Fruit fly (Drosophila melanogaster): Measurements from ENCODE around the gene Nup133.
A peak's percentile ranks its signal among the peaks of the same experiment; 100 is the strongest.

Gene Nup133

DNA sequence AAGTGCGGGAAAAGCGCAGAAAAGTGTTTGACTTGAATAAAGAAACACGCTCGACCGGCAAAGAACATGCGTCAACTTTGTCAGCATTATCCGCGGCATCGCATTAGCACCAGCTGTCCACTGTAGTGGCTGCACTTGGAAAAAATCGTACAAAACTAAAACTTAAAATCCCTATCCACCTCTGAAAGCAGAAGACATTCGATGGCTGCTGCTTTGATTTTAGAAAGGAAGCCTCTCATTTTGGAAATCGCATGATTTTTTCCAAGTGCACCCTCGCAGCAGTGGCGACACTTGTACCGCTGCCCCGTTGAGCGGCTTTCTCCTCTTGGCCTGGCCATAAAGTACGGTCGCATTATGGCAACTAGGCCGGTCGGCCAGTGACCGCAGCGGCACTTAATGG, 26.1 kb upstream of the Nup133 start (continued):
- TF ChIP-seq CG18599 (GFP tag; optimal IDR thresholded peaks at IDR 0.05) (peak; percentile 47), CG3407 (GFP tag; optimal IDR thresholded peaks at IDR 0.05) (no peak), CrebB (tag; optimal IDR thresholded peaks at IDR 0.05) (no peak), CG10267 (tag; optimal IDR thresholded peaks at IDR 0.05) (no peak), Opbp (GFP tag; IDR thresholded peaks at IDR 0.05; ENCODE audit: partially characterized antibody) (no peak), Side (GFP tag; optimal IDR thresholded peaks at IDR 0.05) (peak; percentile 15), kni (GFP tag; optimal IDR thresholded peaks at IDR 0.05) (no peak), ssp (GFP tag; IDR thresholded peaks at IDR 0.05) (peak; percentile 53), onecut (GFP tag; IDR thresholded peaks at IDR 0.05) (peak; percentile 26; the same call in 1 of the 2 replicates), seq (GFP tag; IDR thresholded peaks at IDR 0.05) (0 out of 2 replicates have a peak, but pooled peaks have one; percentile 44), Asciz (GFP tag; optimal IDR thresholded peaks at IDR 0.05) (no peak), peb (GFP tag; IDR thresholded peaks at IDR 0.05) (no peak), CG7839 (tag; optimal IDR thresholded peaks at IDR 0.05) (peak; percentile 54), pita (GFP tag; optimal IDR thresholded peaks at IDR 0.05) (no peak), dan (GFP tag; IDR thresholded peaks at IDR 0.05) (no peak), disco-r (GFP tag; optimal IDR thresholded peaks at IDR 0.05) (no peak), CG3163 (GFP tag; optimal IDR thresholded peaks at IDR 0.05) (no peak), CG9609 (GFP tag; optimal IDR thresholded peaks at IDR 0.05) (no peak), lmd (GFP tag; IDR thresholded peaks at IDR 0.05) (peak; percentile 55), dmrt99B (tag; optimal IDR thresholded peaks at IDR 0.05) (peak; percentile 54), bbx (GFP tag; IDR thresholded peaks at IDR 0.05; ENCODE audit: partially characterized antibody) (no peak), H15 (GFP tag; IDR thresholded peaks at IDR 0.05) (0 out of 3 replicates have a peak, but pooled peaks have one; percentile 38), mld (GFP tag; IDR thresholded peaks at IDR 0.05; ENCODE audit: partially characterized antibody) (no peak), salm (tag; optimal IDR thresholded peaks at IDR 0.05) (no peak), zen (tag; optimal IDR thresholded peaks at IDR 0.05) (no peak), CG2875 (GFP tag; optimal IDR thresholded peaks at IDR 0.05) (peak; percentile 39), CG8944 (GFP tag; optimal IDR thresholded peaks at IDR 0.05) (no peak), CG12391 (tag; optimal IDR thresholded peaks at IDR 0.05) (peak; percentile 51), CG9215 (GFP tag; IDR thresholded peaks at IDR 0.05) (no peak), CG7928 (GFP tag; optimal IDR thresholded peaks at IDR 0.05) (no peak), CG2129 (GFP tag; IDR thresholded peaks at IDR 0.05; ENCODE audit: partially characterized antibody) (no peak), Hsf (GFP tag; optimal IDR thresholded peaks at IDR 0.05) (peak; percentile 41), hkb (optimal IDR thresholded peaks at IDR 0.05) (no peak), hkb (GFP tag; IDR thresholded peaks at IDR 0.05) (peak; percentile 61; the same call in 1 of the 2 replicates), knrl (GFP tag; IDR thresholded peaks at IDR 0.05; ENCODE audit: partially characterized antibody) (no peak), gsb-n (tag; optimal IDR thresholded peaks at IDR 0.05) (no peak), chm (GFP tag; IDR thresholded peaks at IDR 0.05) (no peak), CG9437 (GFP tag; optimal IDR thresholded peaks at IDR 0.05) (no peak), CG6813 (GFP tag; optimal IDR thresholded peaks at IDR 0.05) (no peak), corto (GFP tag; optimal IDR thresholded peaks at IDR 0.05) (no peak), CG14667 (GFP tag; IDR thresholded peaks at IDR 0.05) (peak; percentile 37; the same call in 1 of the 2 replicates), CG11695 (GFP tag; IDR thresholded peaks at IDR 0.05) (0 out of 3 replicates have a peak, but pooled peaks have one; percentile 23), CG43689 (GFP tag; IDR thresholded peaks at IDR 0.05) (no peak), Sry-β (GFP tag; optimal IDR thresholded peaks at IDR 0.05) (no peak), ara (GFP tag; IDR thresholded peaks at IDR 0.05) (peak; percentile 49; the same call in 1 of the 2 replicates), CG13296 (GFP tag; optimal IDR thresholded peaks at IDR 0.05) (no peak), lov (optimal IDR thresholded peaks at IDR 0.05) (no peak), lov (GFP tag; IDR thresholded peaks at IDR 0.05) (no peak), Adf1 (GFP tag; IDR thresholded peaks at IDR 0.05) (no peak), yki (optimal IDR thresholded peaks at IDR 0.05) (no peak), CG13287 (GFP tag; IDR thresholded peaks at IDR 0.05; ENCODE audit: partially characterized antibody) (no peak)
